Fruit fly (Drosophila melanogaster): Measurements from ENCODE around the gene CG43229.

DNA sequence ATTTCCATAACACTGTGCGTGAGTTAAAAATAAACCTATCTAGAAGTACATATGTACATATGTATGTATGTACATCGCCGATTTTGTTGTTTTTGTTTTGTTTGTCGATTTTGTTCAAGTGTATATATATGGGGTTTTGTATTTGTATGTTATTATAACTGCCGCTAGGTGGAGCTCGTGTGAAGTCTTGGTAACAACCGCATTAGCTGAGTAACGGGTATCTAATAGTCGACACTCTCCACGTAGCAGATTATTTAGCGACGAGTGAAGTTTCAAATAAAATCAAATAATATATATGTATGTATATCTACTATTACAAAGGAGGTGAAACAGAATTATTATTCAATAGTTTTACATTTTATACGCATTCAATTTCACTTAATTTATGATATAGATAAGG is 9.0 kb upstream of the CG43229 start:
- TF ChIP-seq CG8478 (optimal IDR thresholded peaks at IDR 0.05) (no peak), pan (optimal IDR thresholded peaks at IDR 0.05) (no peak), psq (optimal IDR thresholded peaks at IDR 0.05) (no peak), EcR (GFP tag; optimal IDR thresholded peaks at IDR 0.05) (no peak)

Measured in whole organism.